Worm (Caenorhabditis elegans) whole organism, young adult: ENCODE measurements around the gene zig-12.

ENCODE experiments used
- B0019.2 ChIP-seq: fragments of 200-800 bp; sonication (Bioruptor generic); conservative IDR thresholded peaks from 2 replicates; pipeline ENCODE4 v1.3.6; 2022; ENCODE audit warnings: missing genetic modification reagents, missing genetic modification characterization, missing compliant biosample characterization
- B0261.1 ChIP-seq: sonication (generic microtip); optimal IDR thresholded peaks from 2 replicates; lab custom pipeline; 2016; ENCODE audit warnings: mild to moderate bottlenecking, missing genetic modification characterization, moderate library complexity, missing compliant biosample characterization
- F22D6.2 ChIP-seq: sonication (generic microtip); optimal IDR thresholded peaks from 2 replicates; lab custom pipeline; 2016; ENCODE audit warnings: mild to moderate bottlenecking, missing genetic modification characterization, missing compliant biosample characterization
- F49E8.2 ChIP-seq: sonication (generic microtip); optimal IDR thresholded peaks from 3 replicates; lab custom pipeline; 2017; ENCODE audit warnings: missing genetic modification characterization, mild to moderate bottlenecking, missing compliant biosample characterization, antibody characterized with exemption, moderate library complexity; ENCODE audit not compliant: insufficient read depth
- F57A8.1 ChIP-seq: fragments of 200-800 bp; sonication (Bioruptor generic); optimal IDR thresholded peaks from 2 replicates; lab custom pipeline; 2018; ENCODE audit warnings: mild to moderate bottlenecking, missing genetic modification characterization, moderate library complexity, missing compliant biosample characterization
- Y56A3A.18 ChIP-seq: fragments of 200-800 bp; sonication (Bioruptor generic); IDR thresholded peaks from 2 replicates; pipeline ENCODE4 v1.3.6; 2022; ENCODE audit warnings: missing genetic modification reagents, missing genetic modification characterization, missing compliant biosample characterization
- Y67H2A.10 ChIP-seq: fragments of 200-800 bp; sonication (Bioruptor generic); conservative IDR thresholded peaks from 2 replicates; pipeline ENCODE4 v1.3.6; 2022; ENCODE audit warnings: missing genetic modification reagents, missing genetic modification characterization, missing compliant biosample characterization
- Y95B8A.8 ChIP-seq: fragments of 200-800 bp; sonication (Bioruptor generic); IDR thresholded peaks from 2 replicates; pipeline ENCODE4 v1.3.6; 2022; ENCODE audit warnings: missing genetic modification reagents, missing genetic modification characterization, missing compliant biosample characterization
- ama-1 ChIP-seq, 3 experiments: fragments of 150-350 bp in 1 of 3; sonication (generic microtip) in 2 of 3; optimal IDR thresholded peaks; 2 replicates each; lab custom pipeline; 2014 to 2018; ENCODE audit warnings: missing biosample characterization in 2 of 3, missing genetic modification characterization in 2 of 3, missing genetic modification reagents in 2 of 3
- aptf-2 ChIP-seq: fragments of 200-800 bp; sonication (Bioruptor generic); conservative IDR thresholded peaks from 2 replicates; pipeline ENCODE4 v1.3.6; 2022; ENCODE audit warnings: missing genetic modification reagents, missing genetic modification characterization, missing compliant biosample characterization
- attf-5 ChIP-seq: fragments of 200-800 bp; sonication (Bioruptor generic); optimal IDR thresholded peaks from 2 replicates; lab custom pipeline; 2018; ENCODE audit warnings: mild to moderate bottlenecking, missing genetic modification characterization, missing compliant biosample characterization
- bed-2 ChIP-seq: fragments of 200-800 bp; sonication (Bioruptor generic); IDR thresholded peaks from 2 replicates; pipeline ENCODE4 v1.3.6; 2022; ENCODE audit warnings: missing genetic modification reagents, missing genetic modification characterization, missing compliant biosample characterization
- ccch-3 ChIP-seq: fragments of 200-800 bp; sonication (Bioruptor generic); optimal IDR thresholded peaks from 2 replicates; lab custom pipeline; 2018; ENCODE audit warnings: mild to moderate bottlenecking, missing genetic modification characterization, missing compliant biosample characterization
- ceh-40 ChIP-seq: fragments of 200-800 bp; sonication (Bioruptor generic); IDR thresholded peaks from 2 replicates; pipeline ENCODE4 v1.3.6; 2022; ENCODE audit warnings: missing genetic modification characterization, missing compliant biosample characterization
- dox-1 ChIP-seq: fragments of 200-800 bp; sonication (Bioruptor generic); IDR thresholded peaks from 2 replicates; pipeline ENCODE4 v1.3.6; 2022; ENCODE audit warnings: missing genetic modification reagents, missing genetic modification characterization, missing compliant biosample characterization
- dpl-1 ChIP-seq: fragments of 150-350 bp; optimal IDR thresholded peaks from 2 replicates; lab custom pipeline; 2014; ENCODE audit warnings: missing biosample characterization, missing genetic modification reagents, missing genetic modification characterization
- efl-1 ChIP-seq: fragments of 150-350 bp; optimal IDR thresholded peaks from 2 replicates; lab custom pipeline; 2014; ENCODE audit warnings: missing biosample characterization, missing genetic modification reagents, missing genetic modification characterization
- egl-44 ChIP-seq: fragments of 200-800 bp; sonication (Bioruptor generic); IDR thresholded peaks from 2 replicates; pipeline ENCODE4 v1.3.6; 2022; ENCODE audit warnings: missing genetic modification reagents, missing genetic modification characterization, missing compliant biosample characterization
- egrh-3 ChIP-seq: fragments of 200-800 bp; sonication (Bioruptor generic); IDR thresholded peaks from 2 replicates; pipeline ENCODE4 v1.3.6; 2022; ENCODE audit warnings: missing genetic modification reagents, missing genetic modification characterization, missing compliant biosample characterization
- ets-4 ChIP-seq: fragments of 200-800 bp; sonication (Bioruptor generic); optimal IDR thresholded peaks from 2 replicates; lab custom pipeline; 2018; ENCODE audit warnings: mild to moderate bottlenecking, missing genetic modification characterization, missing compliant biosample characterization
- gei-17 ChIP-seq: fragments of 200-800 bp; sonication (Bioruptor generic); optimal IDR thresholded peaks from 2 replicates; lab custom pipeline; 2018; ENCODE audit warnings: mild to moderate bottlenecking, missing genetic modification characterization, missing compliant biosample characterization
- hlh-12 ChIP-seq: sonication (generic microtip); optimal IDR thresholded peaks from 2 replicates; lab custom pipeline; 2016; ENCODE audit warnings: missing genetic modification characterization, missing compliant biosample characterization
- hmg-20 ChIP-seq: fragments of 200-800 bp; sonication (Bioruptor generic); IDR thresholded peaks from 2 replicates; pipeline ENCODE4 v1.3.6; 2022; ENCODE audit warnings: missing genetic modification reagents, missing genetic modification characterization, missing compliant biosample characterization
- hrde-1 ChIP-seq: sonication (generic microtip); optimal IDR thresholded peaks from 2 replicates; lab custom pipeline; 2016; ENCODE audit warnings: missing genetic modification characterization, mild to moderate bottlenecking, missing compliant biosample characterization, moderate library complexity, missing genotype, missing genetic modification reagents, borderline replicate concordance
- madf-10 ChIP-seq: sonication (generic microtip); optimal IDR thresholded peaks from 2 replicates; lab custom pipeline; 2016; ENCODE audit warnings: mild to moderate bottlenecking, missing genetic modification characterization, missing compliant biosample characterization
- madf-3 ChIP-seq: fragments of 200-800 bp; sonication (Bioruptor generic); IDR thresholded peaks from 2 replicates; pipeline ENCODE4 v1.3.6; 2022; ENCODE audit warnings: missing genetic modification reagents, missing genetic modification characterization, missing compliant biosample characterization
- mes-4 ChIP-seq: sonication (generic microtip); optimal IDR thresholded peaks from 2 replicates; lab custom pipeline; 2016; ENCODE audit warnings: missing genotype, missing genetic modification characterization, missing compliant biosample characterization
- mxl-1 ChIP-seq: sonication (generic microtip); optimal IDR thresholded peaks from 2 replicates; lab custom pipeline; 2016; ENCODE audit warnings: missing genetic modification characterization, missing compliant biosample characterization
- nfyb-1 ChIP-seq: fragments of 200-800 bp; sonication (Bioruptor generic); IDR thresholded peaks from 2 replicates; pipeline ENCODE4 v1.3.6; 2022; ENCODE audit warnings: missing genetic modification reagents, missing genetic modification characterization, missing compliant biosample characterization
- nhr-179 ChIP-seq: sonication (generic microtip); optimal IDR thresholded peaks from 2 replicates; lab custom pipeline; 2016; ENCODE audit warnings: mild to moderate bottlenecking, missing genetic modification characterization, missing compliant biosample characterization
- nhr-90 ChIP-seq: sonication (generic microtip); optimal IDR thresholded peaks from 2 replicates; lab custom pipeline; 2016; ENCODE audit warnings: missing genotype, mild to moderate bottlenecking, missing genetic modification characterization, missing compliant biosample characterization
- pbrm-1 ChIP-seq: fragments of 200-800 bp; sonication (Bioruptor generic); IDR thresholded peaks from 2 replicates; pipeline ENCODE4 v1.3.6; 2022; ENCODE audit warnings: missing genetic modification reagents, missing genetic modification characterization, missing compliant biosample characterization
- pha-4 ChIP-seq: fragments of 150-350 bp; sonication (generic microtip); optimal IDR thresholded peaks from 2 replicates; lab custom pipeline; 2014; ENCODE audit warnings: missing biosample characterization, missing genetic modification reagents, missing genetic modification characterization
- rcor-1 ChIP-seq: fragments of 200-800 bp; sonication (Bioruptor generic); IDR thresholded peaks from 2 replicates; pipeline ENCODE4 v1.3.6; 2022; ENCODE audit warnings: missing genetic modification reagents, missing genetic modification characterization, missing compliant biosample characterization
- sea-2 ChIP-seq: fragments of 200-800 bp; sonication (Bioruptor generic); IDR thresholded peaks from 2 replicates; pipeline ENCODE4 v1.3.6; 2022; ENCODE audit warnings: missing genetic modification characterization, missing compliant biosample characterization
- snpc-1.1 ChIP-seq: sonication (generic microtip); optimal IDR thresholded peaks from 2 replicates; lab custom pipeline; 2017; ENCODE audit warnings: missing genetic modification characterization, mild to moderate bottlenecking, missing compliant biosample characterization, antibody characterized with exemption, moderate library complexity, missing genotype, missing genetic modification reagents; ENCODE audit not compliant: insufficient read depth
- snpc-1.3 ChIP-seq: sonication (generic microtip); optimal IDR thresholded peaks from 2 replicates; lab custom pipeline; 2017; ENCODE audit warnings: missing genetic modification characterization, mild to moderate bottlenecking, missing compliant biosample characterization, antibody characterized with exemption, moderate library complexity, missing genotype, missing genetic modification reagents; ENCODE audit not compliant: insufficient read depth
- snpc-4 ChIP-seq, 5 experiments: fragments of 150-350 bp in 1 of 5; sonication (generic microtip) in 4 of 5; optimal IDR thresholded peaks; 2 replicates each; lab custom pipeline; 2014 to 2018; ENCODE audit warnings: missing genetic modification characterization in 5 of 5, missing biosample characterization in 3 of 5, antibody characterized with exemption in 2 of 5, mild to moderate bottlenecking in 2 of 5, missing compliant biosample characterization in 2 of 5, missing genotype in 2 of 5, moderate library complexity in 2 of 5, missing genetic modification reagents in 1 of 5
- tlf-1 ChIP-seq: fragments of 200-800 bp; sonication (Bioruptor generic); optimal IDR thresholded peaks from 2 replicates; lab custom pipeline; 2018; ENCODE audit warnings: mild to moderate bottlenecking, missing genetic modification characterization, missing compliant biosample characterization
- unc-130 ChIP-seq: sonication (generic microtip); optimal IDR thresholded peaks from 2 replicates; lab custom pipeline; 2016; ENCODE audit warnings: missing genetic modification reagents, missing genetic modification characterization, missing compliant biosample characterization
- zfh-2 ChIP-seq: fragments of 200-800 bp; sonication (Bioruptor generic); conservative IDR thresholded peaks from 2 replicates; pipeline ENCODE4 v1.3.6; 2022; ENCODE audit warnings: missing genetic modification reagents, missing genetic modification characterization, missing compliant biosample characterization
- ztf-25 ChIP-seq: fragments of 200-800 bp; sonication (Bioruptor generic); IDR thresholded peaks from 2 replicates; pipeline ENCODE4 v1.3.6; 2022; ENCODE audit warnings: missing genetic modification reagents, missing genetic modification characterization, missing compliant biosample characterization
- ztf-28 ChIP-seq: fragments of 200-800 bp; sonication (Bioruptor generic); IDR thresholded peaks from 2 replicates; pipeline ENCODE4 v1.3.6; 2022; ENCODE audit warnings: missing genetic modification reagents, missing genetic modification characterization, missing compliant biosample characterization

zig-12 gene

ce11 chrX:8741629-8742170 lies 22.0 kb upstream of the zig-12 start (continued):
- TF ChIP-seq ztf-28 (GFP tag; lab: Robert Waterston, UW) (no peak), F49E8.2 (no peak), ama-1 (optimal IDR thresholded peaks at IDR 0.05; lab: Kevin White, UChicago) (no peak), ama-1 (GFP tag; optimal IDR thresholded peaks at IDR 0.05; lab: Kevin White, UChicago) (no peak), nfyb-1 (GFP tag; lab: Robert Waterston, UW) (no peak), mes-4 (tag; lab: Kevin White, UChicago) (no peak), rcor-1 (GFP tag; lab: Robert Waterston, UW) (no peak), F22D6.2 (tag; lab: Kevin White, UChicago) (no peak), efl-1 (GFP tag; lab: Kevin White, UChicago) (no peak), mxl-1 (tag; lab: Kevin White, UChicago) (no peak), Y67H2A.10 (GFP tag; lab: Robert Waterston, UW) (no peak), egrh-3 (GFP tag; lab: Robert Waterston, UW) (peak; percentile 52; the same call in 1 of the 2 replicates), hrde-1 (no peak), sea-2 (GFP tag; lab: Robert Waterston, UW) (no peak), B0019.2 (GFP tag; lab: Robert Waterston, UW) (no peak), zfh-2 (peak; percentile 91), dpl-1 (GFP tag; lab: Kevin White, UChicago) (no peak), snpc-4 (GFP tag; optimal IDR thresholded peaks at IDR 0.05; lab: Kevin White, UChicago) (peak; percentile 66), snpc-4 (tag; optimal IDR thresholded peaks at IDR 0.05; lab: Kevin White, UChicago) (peak in 2 of 4 experiments; percentile 88 to 92), snpc-1.1 (tag; lab: Kevin White, UChicago) (peak; percentile 13), aptf-2 (GFP tag; lab: Robert Waterston, UW) (no peak), pbrm-1 (GFP tag; lab: Robert Waterston, UW) (0 out of 2 replicates have a peak, but pooled peaks have one; percentile 26), madf-10 (tag; lab: Kevin White, UChicago) (peak; percentile 8), madf-3 (GFP tag; lab: Robert Waterston, UW) (no peak), dox-1 (GFP tag; lab: Robert Waterston, UW) (no peak), B0261.1 (tag; lab: Kevin White, UChicago) (no peak), Y56A3A.18 (no peak), snpc-1.3 (tag; lab: Kevin White, UChicago) (no peak)

ce11 chrX:8742896-8743295 lies 20.8 kb upstream of the zig-12 start, which contains the start of gene M02D8.7:
Gene M02D8.7, minus strand, starts transcription at chrX:8742996.
- no peak for TF ChIP-seq Y95B8A.8 (GFP tag; lab: Robert Waterston, UW)
- no peak for TF ChIP-seq F57A8.1 (GFP tag; lab: Kevin White, UChicago)
- no peak for TF ChIP-seq ccch-3 (GFP tag; lab: Kevin White, UChicago)
- no peak for TF ChIP-seq ztf-25 (GFP tag; lab: Robert Waterston, UW)
- no peak for TF ChIP-seq hmg-20 (GFP tag; lab: Robert Waterston, UW)
- TF ChIP-seq unc-130: no peak
- no peak for TF ChIP-seq pha-4 (tag; lab: Kevin White, UChicago)
- TF ChIP-seq nhr-179 (tag; lab: Kevin White, UChicago): no peak
- no peak for TF ChIP-seq hlh-12 (tag; lab: Kevin White, UChicago)
- no peak for TF ChIP-seq nhr-90 (tag; lab: Kevin White, UChicago)
- no peak for TF ChIP-seq snpc-1.3 (tag; lab: Kevin White, UChicago)
- no peak for TF ChIP-seq tlf-1 (GFP tag; lab: Kevin White, UChicago)
- TF ChIP-seq attf-5 (GFP tag; lab: Kevin White, UChicago): no peak
- TF ChIP-seq gei-17 (GFP tag; lab: Kevin White, UChicago): no peak
- TF ChIP-seq ets-4 (GFP tag; lab: Kevin White, UChicago): no peak
- TF ChIP-seq ceh-40 (GFP tag; lab: Robert Waterston, UW): no peak
- TF ChIP-seq zfh-2: no peak
- no peak for TF ChIP-seq egl-44 (GFP tag; lab: Robert Waterston, UW)
- no peak for TF ChIP-seq bed-2
